Fruit fly (Drosophila melanogaster) S2 (cell line): Measurements from ENCODE around the gene Vps39.

Experiments
- CG8478 ChIP-seq: fragments of >200 bp; optimal IDR thresholded peaks from 2 replicates; lab custom pipeline; 2018
- CTCF ChIP-seq, 2 experiments: fragments of >200 bp; optimal IDR thresholded peaks; 2 replicates each; lab custom pipeline; 2018

Gene Vps39

dm6 chr3R:18296084-18296483, 21.8 kb upstream of the Vps39 start:
- TF ChIP-seq CG8478 (lab: Kevin White, UChicago) (no peak), CTCF (optimal IDR thresholded peaks at IDR 0.05; lab: Kevin White, UChicago) (no peak)

- TF ChIP-seq CTCF (optimal IDR thresholded peaks at IDR 0.05; lab: Kevin White, UChicago) (no peak), CG8478 (lab: Kevin White, UChicago) (no peak)
Observed at dm6 chr3R:18295262-18295944, 21.2 kb upstream of the Vps39 start.

- TF ChIP-seq CTCF (optimal IDR thresholded peaks at IDR 0.05; lab: Kevin White, UChicago), result no peak
- no peak for TF ChIP-seq CG8478 (lab: Kevin White, UChicago)
Observed at dm6 chr3R:18294488-18294887, 20.2 kb upstream of the Vps39 start.

dm6 chr3R:18292371-18292770, 18.1 kb upstream of the Vps39 start:
- no peak for TF ChIP-seq CTCF (optimal IDR thresholded peaks at IDR 0.05; lab: Kevin White, UChicago)
- TF ChIP-seq CG8478 (lab: Kevin White, UChicago), result no peak

DNA sequence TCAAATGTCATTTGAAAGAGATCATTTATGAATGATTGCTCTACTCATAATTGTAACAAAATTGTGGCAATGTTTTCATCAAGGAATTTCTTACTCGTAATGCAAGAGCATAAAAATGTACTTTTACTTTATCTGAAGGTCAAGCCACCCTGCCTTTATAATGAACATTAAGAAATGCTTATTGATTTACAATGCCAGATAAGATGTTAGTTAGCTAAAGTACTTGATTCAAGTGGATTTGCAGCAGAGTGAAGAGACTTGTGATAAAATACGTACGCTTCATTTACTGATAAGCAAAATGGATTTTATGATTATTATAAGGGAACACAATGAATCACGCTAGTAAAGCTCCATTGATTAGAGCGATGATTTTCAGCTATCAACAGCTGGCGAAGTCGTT, 17.6 kb upstream of the Vps39 start:
- TF ChIP-seq CG8478 (lab: Kevin White, UChicago), result no peak
- TF ChIP-seq CTCF (optimal IDR thresholded peaks at IDR 0.05; lab: Kevin White, UChicago), result no peak

dm6 chr3R:18288677-18289076, 14.4 kb upstream of the Vps39 start, which contains the start of gene CG7131:
Gene CG7131, minus strand, starts transcription at chr3R:18288777.
- TF ChIP-seq CG8478 (lab: Kevin White, UChicago), result no peak
- no peak for TF ChIP-seq CTCF (optimal IDR thresholded peaks at IDR 0.05; lab: Kevin White, UChicago)

DNA sequence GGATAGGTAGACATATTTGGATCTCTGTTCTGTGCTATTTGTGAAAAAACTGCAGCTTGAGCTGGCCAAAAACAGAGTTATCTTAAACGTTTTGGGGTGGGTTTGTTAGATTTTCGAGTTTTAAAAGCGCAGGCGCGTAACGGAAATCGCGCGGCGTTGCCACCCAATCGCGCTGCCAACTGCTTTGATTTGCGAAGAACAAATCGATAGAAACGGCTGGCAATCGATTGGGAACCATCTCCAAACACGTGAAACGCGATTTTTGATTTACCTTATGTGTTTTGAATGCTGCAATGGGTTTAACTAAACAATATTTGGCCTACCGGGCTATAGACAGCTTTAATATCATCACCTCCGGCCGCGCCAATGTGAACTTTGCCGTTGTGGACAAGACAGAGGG, 9.2 kb upstream of the Vps39 start, which contains the start of the genes CG14312 and CG8064:
CG14312 (minus strand) TSS at position 88 of the 400 bp plus-strand sequence.
CG8064 (plus strand) TSS at position 220 of the 400 bp plus-strand sequence.
- peak; percentile 42 for TF ChIP-seq CTCF (optimal IDR thresholded peaks at IDR 0.05; lab: Kevin White, UChicago)
- no peak for TF ChIP-seq CG8478 (lab: Kevin White, UChicago)

- TF ChIP-seq CG8478 (lab: Kevin White, UChicago) (no peak), CTCF (optimal IDR thresholded peaks at IDR 0.05; lab: Kevin White, UChicago) (no peak)
Observed at dm6 chr3R:18280866-18281473, 6.7 kb upstream of the Vps39 start.

DNA sequence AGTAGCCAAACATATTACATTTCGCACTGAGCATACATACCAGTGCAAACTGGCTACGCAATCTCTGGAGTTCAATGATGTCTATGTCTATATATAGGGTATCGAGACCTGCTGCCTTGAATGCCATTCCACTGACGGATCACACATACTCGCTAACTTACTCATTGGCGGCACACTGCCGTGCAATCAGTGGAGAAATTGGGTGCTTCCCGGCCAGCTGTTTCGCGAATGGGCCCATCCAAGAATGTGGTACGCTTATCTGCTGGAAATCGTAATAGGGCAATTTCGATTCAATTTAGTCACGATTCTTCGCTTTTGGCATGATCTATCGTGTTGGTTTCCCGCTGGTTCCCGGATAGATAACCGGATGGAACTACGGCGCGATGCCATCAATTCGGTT, 5.9 kb upstream of the Vps39 start:
- TF ChIP-seq CG8478 (lab: Kevin White, UChicago) (no peak), CTCF (optimal IDR thresholded peaks at IDR 0.05; lab: Kevin White, UChicago) (no peak)

- TF ChIP-seq CTCF (optimal IDR thresholded peaks at IDR 0.05; lab: Kevin White, UChicago) (no peak), CG8478 (lab: Kevin White, UChicago) (no peak)
Observed at dm6 chr3R:18279494-18279893, 5.2 kb upstream of the Vps39 start, which contains the start of gene CG7142. Gene CG7142, minus strand, starts transcription at chr3R:18279522.

DNA sequence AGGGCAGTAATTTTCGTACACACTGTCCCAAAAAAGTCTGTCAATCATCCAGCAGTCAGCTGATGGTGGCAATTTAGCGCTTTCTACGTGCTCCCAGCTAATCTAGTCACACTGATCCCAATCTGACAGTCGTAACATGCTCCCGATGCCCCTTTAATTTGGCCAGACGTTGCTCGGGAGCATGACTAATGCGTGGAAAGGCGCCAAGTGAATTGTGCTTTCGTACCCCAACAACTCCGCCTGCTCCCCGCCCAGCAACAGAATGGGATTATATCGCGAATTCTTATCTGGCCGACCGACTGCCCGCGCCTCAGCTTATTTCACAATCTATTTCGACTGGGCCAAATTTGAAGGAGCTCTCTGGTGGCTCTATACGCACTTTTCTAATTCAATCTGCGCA, 3.2 kb upstream of the Vps39 start:
- TF ChIP-seq CTCF (optimal IDR thresholded peaks at IDR 0.05; lab: Kevin White, UChicago), result no peak
- no peak for TF ChIP-seq CG8478 (lab: Kevin White, UChicago)

DNA sequence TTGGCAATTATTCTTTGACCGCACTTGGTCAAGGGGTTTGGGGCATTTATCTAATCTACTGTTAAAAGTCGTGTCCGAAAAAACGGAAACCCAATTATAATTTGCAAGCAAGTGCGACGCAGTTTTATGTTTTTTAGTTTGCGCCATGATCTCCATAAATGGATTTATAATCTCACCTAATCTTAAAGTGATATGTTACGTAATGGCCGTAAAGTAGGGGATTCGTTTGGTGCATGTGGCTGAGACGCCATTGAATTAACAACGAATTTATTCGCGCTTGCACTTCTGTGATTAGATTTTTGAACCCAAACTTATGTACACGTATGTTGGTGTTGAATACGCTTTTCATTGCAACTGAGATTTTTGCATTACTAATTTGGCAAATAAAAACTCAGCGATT, 2.4 kb upstream of the Vps39 start:
- no peak for TF ChIP-seq CG8478 (lab: Kevin White, UChicago)

- no peak for TF ChIP-seq CTCF (optimal IDR thresholded peaks at IDR 0.05; lab: Kevin White, UChicago)
- no peak for TF ChIP-seq CG8478 (lab: Kevin White, UChicago)
Observed at dm6 chr3R:18275113-18275782, 1.0 kb upstream of the Vps39 start.

DNA sequence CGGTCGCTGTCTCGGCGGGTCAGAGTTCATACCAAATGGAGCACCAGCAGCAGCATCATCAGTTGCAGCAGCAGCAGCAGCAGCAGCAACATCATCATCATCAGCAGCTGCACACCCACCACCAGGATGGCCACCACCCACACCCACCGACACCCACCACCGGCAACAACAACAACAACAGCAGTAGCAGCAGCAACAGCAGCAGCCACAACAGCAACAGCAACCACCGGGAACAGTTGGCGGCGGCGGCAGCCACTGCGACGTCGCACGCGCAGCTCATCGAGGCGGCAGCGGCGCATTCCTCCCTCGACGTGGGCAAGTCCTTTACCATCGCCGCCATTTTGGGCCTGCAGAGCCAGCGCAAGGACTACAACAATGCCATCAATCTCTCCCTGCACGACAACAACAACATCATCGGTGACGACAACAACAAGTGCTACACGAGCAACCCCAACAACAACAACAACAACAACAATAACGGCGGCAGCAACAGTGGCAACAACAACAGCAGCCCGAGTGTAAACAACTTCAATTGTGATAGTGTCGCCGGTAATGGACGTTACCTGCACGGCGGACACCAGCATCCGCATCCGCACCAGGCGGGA, 4.4 kb downstream of the Vps39 start:
- TF ChIP-seq CG8478 (lab: Kevin White, UChicago) (no peak), CTCF (optimal IDR thresholded peaks at IDR 0.05; lab: Kevin White, UChicago) (no peak)

DNA sequence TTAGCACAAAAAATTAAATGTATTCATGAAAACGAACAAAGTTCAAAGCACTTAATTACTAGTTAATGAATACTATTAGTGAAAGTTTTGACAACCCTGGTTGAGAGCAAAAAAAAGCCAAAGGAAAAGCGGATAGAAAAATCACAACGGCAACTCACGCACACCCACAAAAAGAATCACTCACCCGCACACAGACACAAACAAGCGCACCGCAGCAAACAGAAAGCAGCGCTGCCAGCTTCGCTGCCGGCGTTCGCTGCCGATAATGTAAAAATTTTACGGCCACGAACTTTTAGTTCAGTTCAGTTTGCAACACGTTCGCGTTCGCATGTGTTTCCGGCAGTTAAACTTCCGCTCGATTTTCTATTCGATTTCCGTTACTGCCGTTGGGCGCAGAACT, 6.8 kb downstream of the Vps39 start, which contains the start of gene CG18599:
CG18599 (plus strand) TSS at position 301 of the 400 bp plus-strand sequence.
- TF ChIP-seq CG8478 (lab: Kevin White, UChicago) (no peak), CTCF (optimal IDR thresholded peaks at IDR 0.05; lab: Kevin White, UChicago) (no peak)
